Fruit fly (Drosophila melanogaster): ENCODE data around the gene CG3558.

The CG3558 gene

DNA sequence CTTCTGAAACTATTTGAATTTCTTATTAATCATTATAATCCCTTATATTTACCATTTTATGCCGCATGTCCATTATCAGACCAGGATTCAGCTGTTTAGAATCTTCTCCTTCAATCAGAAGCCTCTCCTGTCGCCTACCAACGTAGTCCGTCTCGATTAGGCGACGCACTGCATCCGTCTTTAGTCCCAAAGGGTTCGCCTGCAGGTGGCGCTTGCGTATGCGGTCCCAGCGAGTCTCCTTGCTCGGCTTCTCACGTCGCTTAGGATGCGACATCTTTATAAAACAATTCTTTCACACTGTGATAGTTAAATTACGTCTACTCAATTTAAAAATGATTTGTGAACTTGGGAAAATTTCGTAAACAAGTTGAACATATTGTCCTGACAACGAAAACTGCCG lies 42.3 kb downstream of the CG3558 start, which contains the start of gene CG17258:
Gene CG17258, minus strand, starts transcription at position 380 of the 400 bp plus-strand sequence.
- TF ChIP-seq noc (tag; optimal IDR thresholded peaks at IDR 0.05): no peak

DNA sequence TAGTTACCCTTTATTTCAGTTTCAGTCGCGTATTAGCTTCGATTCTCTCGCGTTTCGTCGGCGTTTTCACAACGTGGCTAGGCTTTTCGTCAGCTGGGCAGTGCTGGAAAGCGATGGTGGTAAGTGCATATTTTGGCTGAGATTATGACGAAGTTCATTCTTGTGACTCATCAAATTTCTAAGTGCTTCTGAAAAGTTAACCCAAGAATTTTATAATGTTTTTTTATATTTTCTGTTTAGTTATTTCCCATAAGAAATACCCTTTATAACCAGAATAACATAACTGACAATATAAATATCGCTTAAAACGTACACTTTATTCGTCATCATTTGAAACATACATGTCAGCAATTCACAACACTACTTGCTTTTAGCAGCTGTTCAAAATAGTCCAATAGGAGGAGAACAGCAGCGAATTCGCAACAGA lies 44.5 kb downstream of the CG3558 start, which contains the start of the genes CG17260 and SerRS:
Gene CG17260, plus strand, starts transcription at position 78 of the 427 bp plus-strand sequence.
Gene SerRS, minus strand, starts transcription at position 251 of the 427 bp plus-strand sequence.
- peak; percentile 93 for TF ChIP-seq noc (tag; optimal IDR thresholded peaks at IDR 0.05)

DNA sequence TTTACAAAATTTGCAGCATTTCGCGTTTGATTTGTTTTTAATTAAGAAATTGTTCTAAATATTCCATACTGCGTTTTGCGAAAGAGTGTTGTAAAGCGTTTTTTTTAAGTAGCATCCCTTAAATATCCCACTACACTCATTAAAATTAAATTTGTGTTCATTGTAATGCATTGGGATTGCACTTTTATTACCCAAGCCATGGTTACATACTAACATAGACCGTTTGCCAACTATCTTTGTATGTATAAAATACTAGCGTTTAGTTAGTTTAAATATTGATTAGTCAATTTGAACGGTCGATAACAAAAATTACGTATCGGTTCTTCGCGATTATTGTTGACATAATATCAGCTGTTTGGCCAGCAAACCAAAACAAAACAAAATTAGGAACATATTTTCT lies 47.1 kb downstream of the CG3558 start, which contains the start of the genes cnir and CG17221:
Gene cnir, minus strand, starts transcription at position 39 of the 400 bp plus-strand sequence.
Gene CG17221, plus strand, starts transcription at position 203 of the 400 bp plus-strand sequence.
- peak; percentile 71 for TF ChIP-seq noc (tag; optimal IDR thresholded peaks at IDR 0.05)

DNA sequence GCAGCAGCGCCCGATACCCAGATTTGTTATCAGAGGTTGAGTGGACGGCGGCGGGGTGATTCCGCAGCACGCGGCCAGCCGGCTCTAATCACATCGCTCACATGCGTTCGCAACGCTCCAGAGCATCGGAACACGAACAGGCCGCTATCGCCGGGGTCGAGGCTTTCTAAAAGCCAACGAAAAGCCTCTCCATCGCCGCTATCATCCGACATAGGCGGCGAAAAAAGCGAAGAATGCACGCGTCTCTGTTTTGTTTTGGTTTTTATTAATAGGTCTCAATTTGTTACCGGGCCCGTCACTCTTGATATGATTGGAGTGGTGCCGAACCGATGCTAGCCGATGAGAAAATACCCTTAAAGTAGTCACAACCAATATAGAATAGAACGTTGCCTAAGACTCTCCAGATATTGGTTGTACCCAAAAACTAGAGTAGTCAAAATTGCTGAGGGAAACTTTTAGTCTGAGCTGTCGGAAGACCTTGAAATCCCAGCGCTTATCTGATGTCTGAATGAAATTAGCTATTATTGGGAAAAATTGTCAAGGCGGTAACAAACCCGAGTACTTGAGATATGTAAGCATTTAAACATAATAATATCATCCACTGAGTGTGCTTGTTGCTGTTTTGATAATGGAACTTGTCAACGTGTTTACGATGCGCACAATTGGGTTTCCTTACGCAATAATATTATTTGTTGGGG lies 49.4 kb downstream of the CG3558 start, which contains the start of gene CG17261:
Gene CG17261, plus strand, starts transcription at position 634 of the 698 bp plus-strand sequence.
- TF ChIP-seq noc (tag; optimal IDR thresholded peaks at IDR 0.05): peak; percentile 89

DNA sequence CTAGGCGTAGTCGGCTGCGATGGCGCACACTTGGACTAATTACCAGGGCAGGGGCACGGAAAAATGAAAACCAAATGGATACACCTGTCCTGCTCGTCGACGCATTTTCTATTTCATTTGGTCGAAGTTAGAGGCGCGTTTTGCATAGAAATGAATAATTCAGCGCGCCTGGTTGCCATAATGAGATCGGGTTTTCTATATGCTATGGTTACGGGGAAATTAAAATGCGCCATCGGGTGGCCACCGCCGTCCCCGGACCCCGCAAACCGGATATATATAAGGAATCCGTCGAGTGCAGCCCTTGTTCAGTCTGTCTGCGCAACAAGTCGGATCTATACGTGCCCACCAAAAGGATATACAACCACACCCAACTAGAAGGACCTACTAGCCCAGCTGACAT lies 51.0 kb downstream of the CG3558 start, which contains the start of gene FASN2:
Gene FASN2, plus strand, starts transcription at position 301 of the 400 bp plus-strand sequence.
- no peak for TF ChIP-seq noc (tag; optimal IDR thresholded peaks at IDR 0.05)

DNA sequence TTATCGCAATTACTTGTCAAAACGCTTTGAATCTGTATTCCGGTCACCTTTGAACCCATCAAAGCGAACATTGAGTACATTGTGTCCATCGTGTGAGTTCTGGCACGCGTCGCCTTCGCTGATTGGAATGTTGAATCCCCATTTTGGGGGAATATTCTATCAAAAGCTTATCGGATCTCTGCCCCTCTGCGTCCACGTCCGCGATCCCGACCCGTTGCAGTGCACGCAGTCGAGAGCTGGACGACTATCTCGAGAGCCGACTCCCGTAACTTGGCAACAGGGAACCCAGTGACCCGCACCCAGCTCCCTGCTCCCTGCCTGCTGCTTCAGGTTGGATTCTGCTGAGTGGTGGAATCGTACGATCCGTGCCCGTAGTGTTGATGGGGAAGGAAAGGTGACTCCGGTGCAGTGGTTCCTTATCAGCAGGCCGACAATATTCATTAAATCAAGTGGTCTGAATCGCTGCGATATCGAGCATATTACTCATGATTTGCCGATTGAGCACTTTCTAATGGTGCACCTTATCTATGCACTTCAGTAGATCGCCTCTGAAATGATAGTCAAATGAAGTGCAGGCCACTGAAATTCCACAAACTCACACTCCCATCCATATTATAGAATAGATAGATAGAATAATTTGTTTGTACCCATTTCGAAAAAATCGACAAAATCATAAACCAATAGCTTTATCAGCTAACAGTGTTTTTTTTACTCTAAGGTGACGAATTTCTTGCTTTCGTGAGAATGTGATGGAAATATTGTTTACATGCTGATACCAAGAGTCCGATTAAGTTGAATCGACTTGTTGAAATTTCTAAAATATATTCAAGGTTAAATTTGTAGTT lies 52.2 kb downstream of the CG3558 start:
- no peak for TF ChIP-seq noc (tag; optimal IDR thresholded peaks at IDR 0.05)

Data from whole organism, larva.